Fruit fly (Drosophila melanogaster): ENCODE results near the gene Polr3A.

- no peak for TF ChIP-seq h (optimal IDR thresholded peaks at IDR 0.05)
- TF ChIP-seq ttk (optimal IDR thresholded peaks at IDR 0.05): no peak
- no peak for TF ChIP-seq Myc (optimal IDR thresholded peaks at IDR 0.05)
Measured at dm6 chrX:15814485-15814884, 51.7 kb downstream of the Polr3A start.

Measured in Kc167 (cell line).